Worm (Caenorhabditis elegans) whole organism, early embryonic: ENCODE measurements around the gene hlh-13.

ENCODE experiments used
- B0310.2 ChIP-seq: sonication (generic microtip); optimal IDR thresholded peaks from 2 replicates; lab custom pipeline; 2016; ENCODE audit warnings: mild to moderate bottlenecking, missing genetic modification characterization, missing compliant biosample characterization
- aly-1 ChIP-seq: sonication (generic microtip); optimal IDR thresholded peaks from 2 replicates; lab custom pipeline; 2016; ENCODE audit warnings: missing genetic modification characterization, missing compliant biosample characterization
- ceh-36 ChIP-seq: sonication (generic microtip); optimal IDR thresholded peaks from 2 replicates; lab custom pipeline; 2016; ENCODE audit warnings: missing genetic modification characterization, inconsistent platforms, missing compliant biosample characterization
- ets-7 ChIP-seq: sonication (generic microtip); optimal IDR thresholded peaks from 2 replicates; lab custom pipeline; 2016; ENCODE audit warnings: missing genotype, missing genetic modification characterization, missing compliant biosample characterization
- flt-1 ChIP-seq: fragments of 200-800 bp; sonication (Bioruptor generic); IDR thresholded peaks from 2 replicates; pipeline ENCODE4 v1.3.6; 2022; ENCODE audit warnings: missing genetic modification characterization, missing compliant biosample characterization
- hmbx-1 ChIP-seq: sonication (generic microtip); optimal IDR thresholded peaks from 2 replicates; lab custom pipeline; 2016; ENCODE audit warnings: mild to moderate bottlenecking, missing genetic modification characterization, missing compliant biosample characterization
- hnd-1 ChIP-seq: sonication (generic microtip); optimal IDR thresholded peaks from 2 replicates; lab custom pipeline; 2016; ENCODE audit warnings: missing genetic modification characterization, missing compliant biosample characterization
- tbx-11 ChIP-seq: fragments of 200-800 bp; sonication (Bioruptor generic); IDR thresholded peaks from 2 replicates; pipeline ENCODE4 v1.3.6; 2022; ENCODE audit warnings: missing genetic modification characterization, missing compliant biosample characterization

ce11 chrX:4285669-4286174 lies 36.7 kb downstream of the hlh-13 start, which contains the start of gene cka-2:
- TF ChIP-seq tbx-11 (no peak), aly-1 (tag; lab: Kevin White, UChicago) (no peak), flt-1 (GFP tag; lab: Robert Waterston, UW) (no peak), hnd-1 (tag; lab: Kevin White, UChicago) (no peak), hmbx-1 (tag; lab: Kevin White, UChicago) (no peak), ets-7 (tag; lab: Kevin White, UChicago) (no peak), B0310.2 (tag; lab: Kevin White, UChicago) (no peak), ceh-36 (tag; lab: Kevin White, UChicago) (no peak)
